Worm (Caenorhabditis elegans): Measurements from ENCODE around the gene F13H8.12.

Gene F13H8.12

ce11 chrII:6248503-6248902 lies 13.8 kb upstream of the F13H8.12 start (continued):
- peak; percentile 63 for TF ChIP-seq T07F8.4 (tag; optimal IDR thresholded peaks at IDR 0.05)
- no peak for TF ChIP-seq F10E7.11 (tag; optimal IDR thresholded peaks at IDR 0.05)
- peak; percentile 1 for TF ChIP-seq unc-130 (GFP tag; optimal IDR thresholded peaks at IDR 0.05)
- no peak for TF ChIP-seq lin-40 (tag; optimal IDR thresholded peaks at IDR 0.05)
- TF ChIP-seq ekl-4 (GFP tag; IDR thresholded peaks at IDR 0.05) = peak; percentile 87
- peak; percentile 70 for TF ChIP-seq rpc-1 (optimal IDR thresholded peaks at IDR 0.05)
- peak; percentile 77 for TF ChIP-seq rpc-1 (tag; optimal IDR thresholded peaks at IDR 0.05)
- TF ChIP-seq pha-4 (tag; optimal IDR thresholded peaks at IDR 0.05) = no peak
- TF ChIP-seq F52B5.7 (tag; optimal IDR thresholded peaks at IDR 0.05) = peak; percentile 17
- no peak for TF ChIP-seq hsf-1 (GFP tag; IDR thresholded peaks at IDR 0.05)
- peak; percentile 55 for TF ChIP-seq madf-6 (GFP tag; IDR thresholded peaks at IDR 0.05)
- no peak for TF ChIP-seq zfh-2 (GFP tag; conservative IDR thresholded peaks at IDR 0.05)
- no peak for TF ChIP-seq F57A8.1 (GFP tag; optimal IDR thresholded peaks at IDR 0.05)
- peak; percentile 46; the same call in 1 of the 2 replicates for TF ChIP-seq ceh-100 (GFP tag; IDR thresholded peaks at IDR 0.05)
- TF ChIP-seq Y56A3A.18 (GFP tag; IDR thresholded peaks at IDR 0.05) = no peak
- peak; percentile 95 for TF ChIP-seq F23B12.7 (tag; optimal IDR thresholded peaks at IDR 0.05; ENCODE audit: insufficient read depth)
- TF ChIP-seq madf-8 (GFP tag; conservative IDR thresholded peaks at IDR 0.05) = 0 out of 2 replicates have a peak, but pooled peaks have one; percentile 3
- no peak for TF ChIP-seq gei-17 (GFP tag; optimal IDR thresholded peaks at IDR 0.05)
- 0 out of 2 replicates have a peak, but pooled peaks have one; percentile 20 for TF ChIP-seq C06A6.2 (GFP tag; conservative IDR thresholded peaks at IDR 0.05)
- no peak for TF ChIP-seq nhr-179 (tag; optimal IDR thresholded peaks at IDR 0.05)
- TF ChIP-seq fkh-3 (tag; optimal IDR thresholded peaks at IDR 0.05) = peak; percentile 63
- TF ChIP-seq ceh-91 (GFP tag; IDR thresholded peaks at IDR 0.05) = no peak
- TF ChIP-seq dpff-1 (tag; optimal IDR thresholded peaks at IDR 0.05) = no peak
- TF ChIP-seq let-526 (GFP tag; IDR thresholded peaks at IDR 0.05) = no peak
- TF ChIP-seq F55B11.4 (tag; optimal IDR thresholded peaks at IDR 0.05; ENCODE audit: borderline replicate concordance, insufficient read depth) = no peak
- TF ChIP-seq ztf-25 (GFP tag; IDR thresholded peaks at IDR 0.05) = no peak
- TF ChIP-seq F33H1.4 (GFP tag; IDR thresholded peaks at IDR 0.05) = peak; percentile 46
- TF ChIP-seq lsl-1 (GFP tag; optimal IDR thresholded peaks at IDR 0.05) = peak; percentile 43
- TF ChIP-seq lin-26 (GFP tag; IDR thresholded peaks at IDR 0.05) = peak; percentile 80
- TF ChIP-seq D2030.7 (GFP tag; IDR thresholded peaks at IDR 0.05) = peak; percentile 41; the same call in 1 of the 2 replicates
- no peak for TF ChIP-seq sea-2 (GFP tag; IDR thresholded peaks at IDR 0.05)
- TF ChIP-seq attf-3 (GFP tag; conservative IDR thresholded peaks at IDR 0.05) = no peak
- no peak for TF ChIP-seq ceh-58 (GFP tag; IDR thresholded peaks at IDR 0.05)
- peak; percentile 61 for TF ChIP-seq athp-1 (tag; optimal IDR thresholded peaks at IDR 0.05)
- no peak for TF ChIP-seq snpc-1.3 (tag; optimal IDR thresholded peaks at IDR 0.05; ENCODE audit: insufficient read depth)
- peak; percentile 50 for TF ChIP-seq chd-7 (tag; optimal IDR thresholded peaks at IDR 0.05)
- peak; percentile 1 for TF ChIP-seq tlf-1 (GFP tag; optimal IDR thresholded peaks at IDR 0.05)
- no peak for TF ChIP-seq aptf-2 (GFP tag; conservative IDR thresholded peaks at IDR 0.05)
- TF ChIP-seq ztf-22 (GFP tag; optimal IDR thresholded peaks at IDR 0.05) = no peak
- no peak for TF ChIP-seq ztf-6 (GFP tag; IDR thresholded peaks at IDR 0.05)
- TF ChIP-seq mes-4 (tag; optimal IDR thresholded peaks at IDR 0.05) = peak; percentile 69
- TF ChIP-seq C17E4.6 (GFP tag; IDR thresholded peaks at IDR 0.05) = no peak
- TF ChIP-seq bed-2 (GFP tag; IDR thresholded peaks at IDR 0.05) = 0 out of 2 replicates have a peak, but pooled peaks have one; percentile 15
- no peak for TF ChIP-seq snpc-4 (GFP tag; optimal IDR thresholded peaks at IDR 0.05)
- TF ChIP-seq snpc-4 (tag; optimal IDR thresholded peaks at IDR 0.05) = peak in 3 of 4 experiments; percentile 25 to 52 (median 44)
- TF ChIP-seq nfyb-1 (GFP tag; IDR thresholded peaks at IDR 0.05) = peak; percentile 63
- TF ChIP-seq snpc-1.1 (tag; optimal IDR thresholded peaks at IDR 0.05; ENCODE audit: insufficient read depth) = no peak
- no peak for TF ChIP-seq egl-18 (GFP tag; IDR thresholded peaks at IDR 0.05)
- no peak for TF ChIP-seq somi-1 (GFP tag; optimal IDR thresholded peaks at IDR 0.05)
